Worm (Caenorhabditis elegans) whole organism, L1 larva: Measurements from ENCODE around the gene T10B10.9.

Experiments
- C04F5.9 ChIP-seq: sonication (generic microtip); optimal IDR thresholded peaks from 2 replicates; lab custom pipeline; 2016; ENCODE audit warnings: missing genetic modification characterization, missing compliant biosample characterization
- C16A3.4 ChIP-seq: fragments of 150-350 bp; optimal IDR thresholded peaks from 2 replicates; lab custom pipeline; 2014; ENCODE audit warnings: missing biosample characterization, missing genetic modification characterization
- aly-2 ChIP-seq: fragments of 150-350 bp; optimal IDR thresholded peaks from 2 replicates; lab custom pipeline; 2014; ENCODE audit warnings: missing biosample characterization, missing genetic modification characterization
- ama-1 ChIP-seq: fragments of 150-350 bp; optimal IDR thresholded peaks from 2 replicates; lab custom pipeline; 2014
- ceh-88 ChIP-seq: fragments of 200-800 bp; sonication (Bioruptor generic); IDR thresholded peaks from 2 replicates; pipeline ENCODE4 v1.3.6; 2022; ENCODE audit warnings: missing genetic modification characterization, missing compliant biosample characterization
- ceh-90 ChIP-seq: sonication (generic microtip); optimal IDR thresholded peaks from 2 replicates; lab custom pipeline; 2016; ENCODE audit warnings: missing genetic modification characterization, missing compliant biosample characterization
- ces-1 ChIP-seq: fragments of 150-350 bp; optimal IDR thresholded peaks from 2 replicates; lab custom pipeline; 2014; ENCODE audit warnings: missing biosample characterization, missing genetic modification reagents, missing genetic modification characterization
- dsc-1 ChIP-seq: sonication (generic microtip); optimal IDR thresholded peaks from 2 replicates; lab custom pipeline; 2016; ENCODE audit warnings: mild to moderate bottlenecking, missing genetic modification characterization, missing compliant biosample characterization
- efl-3 ChIP-seq: fragments of 200-800 bp; sonication (Bioruptor generic); optimal IDR thresholded peaks from 2 replicates; lab custom pipeline; 2018; ENCODE audit warnings: mild to moderate bottlenecking, missing genetic modification characterization, missing compliant biosample characterization
- egl-13 ChIP-seq: sonication (generic microtip); optimal IDR thresholded peaks from 2 replicates; lab custom pipeline; 2016; ENCODE audit warnings: missing genotype, missing genetic modification reagents, missing genetic modification characterization, missing compliant biosample characterization
- elt-3 ChIP-seq, 6 experiments: fragments of 150-350 bp in 1 of 6; sonication (generic microtip); optimal IDR thresholded peaks; 2 replicates each; lab custom pipeline; 2017 to 2018; ENCODE audit warnings: missing biosample characterization in 6 of 6, missing genetic modification characterization in 6 of 6, inconsistent platforms in 1 of 6
- ets-5 ChIP-seq: fragments of 200-800 bp; sonication (Bioruptor generic); IDR thresholded peaks from 2 replicates; pipeline ENCODE4 v1.3.6; 2022; ENCODE audit warnings: missing genetic modification characterization, missing compliant biosample characterization
- grh-1 ChIP-seq: fragments of 200-800 bp; sonication (Bioruptor generic); IDR thresholded peaks from 2 replicates; pipeline ENCODE4 v1.3.6; 2022; ENCODE audit warnings: missing genetic modification reagents, missing genetic modification characterization, missing compliant biosample characterization
- hlh-17 ChIP-seq: fragments of 200-800 bp; sonication (Bioruptor generic); optimal IDR thresholded peaks from 2 replicates; lab custom pipeline; 2018; ENCODE audit warnings: missing genetic modification characterization, mild to moderate bottlenecking, missing compliant biosample characterization, moderate library complexity, borderline replicate concordance
- hlh-4 ChIP-seq: sonication (generic microtip); optimal IDR thresholded peaks from 2 replicates; lab custom pipeline; 2016; ENCODE audit warnings: mild to moderate bottlenecking, missing genetic modification characterization, missing compliant biosample characterization
- hpl-2 ChIP-seq: fragments of 150-350 bp; optimal IDR thresholded peaks from 2 replicates; lab custom pipeline; 2014; ENCODE audit warnings: missing biosample characterization, missing genetic modification reagents, missing genetic modification characterization
- isw-1 ChIP-seq: fragments of 200-800 bp; sonication (Bioruptor generic); IDR thresholded peaks from 2 replicates; pipeline ENCODE4 v1.3.6; 2022; ENCODE audit warnings: missing genetic modification characterization, missing compliant biosample characterization
- jun-1 ChIP-seq: fragments of 150-350 bp; optimal IDR thresholded peaks from 2 replicates; lab custom pipeline; 2014; ENCODE audit warnings: missing biosample characterization, missing genetic modification reagents, missing genetic modification characterization
- lin-14 ChIP-seq: fragments of 200-800 bp; sonication (Bioruptor generic); optimal IDR thresholded peaks from 2 replicates; lab custom pipeline; 2018; ENCODE audit warnings: mild to moderate bottlenecking, missing genetic modification characterization, moderate library complexity, missing compliant biosample characterization
- lin-35 ChIP-seq, 2 experiments: fragments of 150-350 bp; optimal IDR thresholded peaks; 2 replicates each; lab custom pipeline; 2014; ENCODE audit warnings: missing biosample characterization in 2 of 2, missing genetic modification characterization in 2 of 2, missing genetic modification reagents in 2 of 2
- lin-39 ChIP-seq: fragments of 150-350 bp; optimal IDR thresholded peaks from 2 replicates; lab custom pipeline; 2014; ENCODE audit warnings: missing biosample characterization, missing genetic modification reagents, missing genetic modification characterization
- mef-2 ChIP-seq: fragments of 150-350 bp; optimal IDR thresholded peaks from 2 replicates; lab custom pipeline; 2014; ENCODE audit warnings: missing biosample characterization, missing genetic modification characterization
- nhr-12 ChIP-seq: sonication (generic microtip); optimal IDR thresholded peaks from 2 replicates; lab custom pipeline; 2017; ENCODE audit warnings: missing biosample characterization, missing genetic modification characterization
- nhr-19 ChIP-seq: fragments of 200-800 bp; sonication (Bioruptor generic); conservative IDR thresholded peaks from 2 replicates; pipeline ENCODE4 v1.3.6; 2022; ENCODE audit warnings: missing genetic modification characterization, missing compliant biosample characterization
- nhr-20 ChIP-seq: sonication (generic microtip); optimal IDR thresholded peaks from 2 replicates; lab custom pipeline; 2016; ENCODE audit warnings: mild to moderate bottlenecking, missing genetic modification characterization, missing compliant biosample characterization
- nhr-28 ChIP-seq: fragments of 150-350 bp; optimal IDR thresholded peaks from 2 replicates; lab custom pipeline; 2014; ENCODE audit warnings: missing biosample characterization, missing genetic modification characterization
- nhr-71 ChIP-seq: sonication (generic microtip); optimal IDR thresholded peaks from 2 replicates; lab custom pipeline; 2016; ENCODE audit warnings: mild to moderate bottlenecking, missing genetic modification characterization, moderate library complexity, missing compliant biosample characterization
- nhr-76 ChIP-seq: sonication (generic microtip); optimal IDR thresholded peaks from 2 replicates; lab custom pipeline; 2017; ENCODE audit warnings: missing biosample characterization, missing genetic modification characterization
- nhr-77 ChIP-seq: fragments of 150-350 bp; optimal IDR thresholded peaks from 2 replicates; lab custom pipeline; 2014; ENCODE audit warnings: missing biosample characterization, missing genetic modification characterization
- nhr-85 ChIP-seq: sonication (generic microtip); peaks from one replicate; lab custom pipeline; 2016; ENCODE audit warnings: missing genetic modification characterization, inconsistent platforms, missing compliant biosample characterization
- nhr-90 ChIP-seq: sonication (generic microtip); optimal IDR thresholded peaks from 2 replicates; lab custom pipeline; 2016; ENCODE audit warnings: mild to moderate bottlenecking, missing genetic modification characterization, missing compliant biosample characterization; ENCODE audit not compliant: poor library complexity
- pag-3 ChIP-seq: sonication (generic microtip); optimal IDR thresholded peaks from 2 replicates; lab custom pipeline; 2017; ENCODE audit warnings: missing genetic modification characterization, mild to moderate bottlenecking, missing compliant biosample characterization, antibody characterized with exemption, borderline replicate concordance; ENCODE audit not compliant: insufficient read depth
- rnt-1 ChIP-seq: sonication (generic microtip); optimal IDR thresholded peaks from 2 replicates; lab custom pipeline; 2016; ENCODE audit warnings: mild to moderate bottlenecking, missing genetic modification characterization, moderate library complexity, missing compliant biosample characterization
- snpc-4 ChIP-seq: fragments of 150-350 bp; optimal IDR thresholded peaks from 2 replicates; lab custom pipeline; 2014; ENCODE audit warnings: missing biosample characterization, missing genetic modification characterization
- snu-23 ChIP-seq: sonication (generic microtip); optimal IDR thresholded peaks from 2 replicates; lab custom pipeline; 2016; ENCODE audit warnings: missing genetic modification characterization, missing compliant biosample characterization
- sox-4 ChIP-seq: sonication (generic microtip); optimal IDR thresholded peaks from 2 replicates; lab custom pipeline; 2016; ENCODE audit warnings: missing genetic modification characterization, missing compliant biosample characterization
- sup-37 ChIP-seq: fragments of 200-800 bp; sonication (Bioruptor generic); optimal IDR thresholded peaks from 2 replicates; lab custom pipeline; 2018; ENCODE audit warnings: mild to moderate bottlenecking, missing genetic modification characterization, missing compliant biosample characterization
- tbx-2 ChIP-seq: sonication (generic microtip); optimal IDR thresholded peaks from 2 replicates; lab custom pipeline; 2016; ENCODE audit warnings: missing genetic modification characterization, missing compliant biosample characterization
- unc-86 ChIP-seq: sonication (generic microtip); optimal IDR thresholded peaks from 2 replicates; lab custom pipeline; 2016; ENCODE audit warnings: missing genetic modification characterization, missing compliant biosample characterization
- vab-15 ChIP-seq: sonication (generic microtip); optimal IDR thresholded peaks from 2 replicates; lab custom pipeline; 2017; ENCODE audit warnings: missing genotype, mild to moderate bottlenecking, missing genetic modification characterization, missing compliant biosample characterization
- zip-4 ChIP-seq: fragments of 200-800 bp; sonication (Bioruptor generic); optimal IDR thresholded peaks from 2 replicates; lab custom pipeline; 2018; ENCODE audit warnings: mild to moderate bottlenecking, missing genetic modification characterization, moderate library complexity, missing compliant biosample characterization

T10B10.9 gene

DNA sequence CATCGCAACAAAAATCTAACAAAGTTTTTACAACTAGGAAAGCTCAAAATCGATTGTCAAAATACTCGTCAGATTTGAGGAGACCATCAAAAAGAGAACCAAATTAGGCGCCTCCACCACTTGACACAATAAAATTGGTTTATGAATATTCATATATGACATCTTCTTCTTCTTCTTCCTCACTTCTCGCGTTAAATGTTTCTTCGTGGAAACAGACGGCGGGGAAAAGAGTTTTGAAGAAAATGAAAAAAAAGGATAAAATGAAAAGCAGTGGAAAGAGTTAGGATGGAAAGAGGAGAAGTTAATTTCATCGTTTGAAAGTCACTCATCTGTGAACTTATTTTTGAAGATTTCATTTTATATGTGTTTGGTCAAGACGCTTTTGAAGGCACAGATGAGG is 29.3 kb upstream of the T10B10.9 start:
- peak; percentile 15 for TF ChIP-seq lin-14 (GFP tag; lab: Kevin White, UChicago)
- TF ChIP-seq sox-4 (tag; lab: Kevin White, UChicago), result no peak

DNA sequence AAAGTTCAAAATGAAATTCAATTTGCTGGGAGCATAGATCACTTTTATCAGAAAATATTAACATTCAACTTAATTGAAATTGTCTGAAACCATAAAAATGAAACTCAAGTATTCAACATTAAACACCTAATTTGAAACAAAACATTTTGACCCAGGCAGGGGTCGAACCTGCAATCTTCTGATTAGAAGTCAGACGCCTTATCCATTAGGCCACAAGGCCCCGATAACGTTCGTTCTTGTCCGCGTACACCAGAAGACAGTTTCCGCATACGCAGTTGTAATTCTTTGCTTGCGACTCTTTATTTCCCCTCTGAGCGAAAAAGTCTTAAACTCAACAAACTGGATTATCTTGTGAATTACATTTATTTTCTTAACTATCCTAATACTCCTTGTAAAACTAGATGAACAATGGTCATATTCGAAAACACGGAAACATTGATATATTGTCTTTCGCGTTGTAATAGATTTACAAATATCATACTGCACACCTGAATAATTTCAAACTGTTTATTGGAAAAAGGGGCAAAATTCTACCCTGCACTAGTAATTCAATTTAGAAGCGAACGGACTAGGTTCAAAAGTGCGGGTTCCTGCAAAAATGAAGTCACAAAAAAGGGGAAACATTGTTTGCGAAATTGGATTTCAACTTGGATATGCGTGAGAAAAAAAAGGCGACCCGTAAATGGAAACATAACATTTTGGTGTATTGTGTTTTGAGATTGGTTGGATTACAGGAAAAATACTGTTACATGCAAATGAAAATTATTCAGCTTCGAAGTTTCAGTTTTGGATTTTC is 17.6 kb upstream of the T10B10.9 start:
- TF ChIP-seq egl-13 (tag; lab: Kevin White, UChicago), result no peak
- peak; percentile 44 for TF ChIP-seq C16A3.4
- no peak for TF ChIP-seq vab-15 (tag; lab: Kevin White, UChicago)
- no peak for TF ChIP-seq lin-39 (tag; lab: Kevin White, UChicago)
- peak in 1 of 2 experiments; percentile 50 for TF ChIP-seq lin-35 (GFP tag; optimal IDR thresholded peaks at IDR 0.05; lab: Kevin White, UChicago)
- TF ChIP-seq nhr-12 (tag; lab: Kevin White, UChicago), result no peak
- TF ChIP-seq zip-4, result no peak
- peak; percentile 0 for TF ChIP-seq nhr-20
- peak; percentile 14; the same call in 1 of the 2 replicates for TF ChIP-seq nhr-19
- peak; percentile 18 for TF ChIP-seq snu-23
- peak; percentile 22 for TF ChIP-seq nhr-71 (tag; lab: Kevin White, UChicago)
- TF ChIP-seq jun-1, result no peak
- TF ChIP-seq elt-3 (tag; optimal IDR thresholded peaks at IDR 0.05; lab: Kevin White, UChicago), result peak in 1 of 6 experiments; percentile 19
- no peak for TF ChIP-seq hlh-17 (GFP tag; lab: Kevin White, UChicago)
- TF ChIP-seq sup-37 (GFP tag; lab: Kevin White, UChicago), result no peak
- TF ChIP-seq efl-3 (GFP tag; lab: Kevin White, UChicago), result no peak
- peak; percentile 21 for TF ChIP-seq nhr-90 (tag; lab: Kevin White, UChicago)

DNA sequence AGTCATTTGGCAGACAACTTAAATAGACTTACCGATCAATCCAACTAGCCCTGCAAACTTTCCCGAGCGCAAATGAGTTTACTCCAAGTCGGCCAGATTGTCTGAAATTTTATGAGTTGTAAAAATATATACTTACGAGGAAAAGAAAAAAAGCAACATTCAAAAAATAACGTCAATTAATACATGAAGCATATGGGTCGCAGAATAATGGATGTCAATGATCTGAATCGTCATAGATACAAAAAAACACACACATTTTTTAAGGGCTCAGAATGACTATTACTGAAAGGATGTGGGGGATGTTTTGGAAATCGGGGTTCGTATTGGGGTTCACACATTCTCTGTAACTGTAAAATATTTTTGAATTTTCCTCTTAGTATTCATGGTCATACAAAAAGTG is 16.6 kb upstream of the T10B10.9 start, which contains the start of gene unc-7:
Gene unc-7, minus strand, starts transcription at position 101 of the 400 bp plus-strand sequence.
- no peak for TF ChIP-seq nhr-28 (tag; lab: Kevin White, UChicago)
- no peak for TF ChIP-seq isw-1 (GFP tag; lab: Robert Waterston, UW)
- TF ChIP-seq mef-2, result no peak
- TF ChIP-seq jun-1, result no peak
- no peak for TF ChIP-seq hlh-4
- TF ChIP-seq ceh-88 (GFP tag; lab: Robert Waterston, UW), result no peak
- no peak for TF ChIP-seq aly-2
- no peak for TF ChIP-seq snpc-4 (tag; lab: Kevin White, UChicago)
- no peak for TF ChIP-seq unc-86 (tag; lab: Kevin White, UChicago)
- no peak for TF ChIP-seq nhr-20
- TF ChIP-seq ceh-90 (tag; lab: Kevin White, UChicago), result no peak
- no peak for TF ChIP-seq efl-3 (GFP tag; lab: Kevin White, UChicago)
- TF ChIP-seq rnt-1 (tag; lab: Kevin White, UChicago), result no peak
- TF ChIP-seq nhr-77 (tag; lab: Kevin White, UChicago), result no peak

ce11 chrX:15148389-15148788 is 15.8 kb upstream of the T10B10.9 start:
- TF ChIP-seq nhr-85 (tag; lab: Kevin White, UChicago) (peak; percentile 10), nhr-19 (no peak), ces-1 (GFP tag; lab: Kevin White, UChicago) (no peak)
- TF ChIP-seq, all 84 proteins: peak for 1

DNA sequence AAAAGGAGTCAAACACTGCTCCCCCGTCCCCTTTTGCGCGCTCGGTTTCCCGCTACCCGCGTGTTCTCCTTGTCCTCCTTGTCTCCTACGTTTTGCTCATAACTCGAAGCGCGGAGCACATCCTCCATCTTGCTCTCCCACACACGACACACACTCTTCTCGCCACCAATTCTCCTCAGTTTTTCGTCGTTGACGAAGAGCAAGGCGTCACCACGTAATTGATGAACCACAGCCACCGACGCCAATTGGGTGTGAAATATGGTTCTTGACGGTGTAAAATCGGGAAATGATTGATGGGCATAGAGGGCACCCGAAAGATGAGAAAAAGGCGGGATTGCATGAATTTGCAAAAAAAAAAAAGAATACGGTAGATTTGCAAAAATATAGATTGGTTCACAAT is 15.4 kb upstream of the T10B10.9 start:
- TF ChIP-seq pag-3 (tag; lab: Kevin White, UChicago) (no peak), lin-14 (GFP tag; lab: Kevin White, UChicago) (no peak), ets-5 (GFP tag; lab: Robert Waterston, UW) (no peak), dsc-1 (tag; lab: Kevin White, UChicago) (no peak), hpl-2 (GFP tag; lab: Kevin White, UChicago) (no peak), isw-1 (GFP tag; lab: Robert Waterston, UW) (no peak), nhr-76 (tag; lab: Kevin White, UChicago) (no peak), snpc-4 (tag; lab: Kevin White, UChicago) (no peak), nhr-90 (tag; lab: Kevin White, UChicago) (no peak), sox-4 (tag; lab: Kevin White, UChicago) (no peak), tbx-2 (no peak), grh-1 (no peak), ama-1 (lab: Kevin White, UChicago) (no peak), C04F5.9 (tag; lab: Kevin White, UChicago) (no peak), ceh-90 (tag; lab: Kevin White, UChicago) (no peak)
